Fruit fly (Drosophila melanogaster): ENCODE data around the gene CG43056.

Gene CG43056

DNA sequence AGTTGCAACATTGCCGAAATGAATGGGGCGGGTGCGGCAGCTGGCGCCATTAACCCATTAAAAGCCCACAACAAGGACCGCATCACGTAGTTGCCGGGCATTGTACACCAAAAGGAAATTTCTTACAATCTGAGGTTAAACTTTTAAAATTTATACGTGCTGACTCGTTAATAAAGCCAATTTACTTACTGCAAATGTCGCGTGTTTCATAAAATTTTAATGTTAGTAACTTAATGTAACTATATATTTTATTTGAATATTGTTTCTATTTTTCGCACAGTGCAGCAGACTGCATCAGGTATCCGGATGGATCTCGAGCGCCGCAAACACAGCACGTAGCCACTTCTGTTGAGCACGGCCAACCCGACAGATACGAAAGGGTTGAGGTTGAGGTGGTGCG lies 20.7 kb upstream of the CG43056 start (continued):
- TF ChIP-seq spab (GFP tag; optimal IDR thresholded peaks at IDR 0.05) (peak; percentile 34), fd59A (GFP tag; optimal IDR thresholded peaks at IDR 0.05) (peak; percentile 10), CG11294 (GFP tag; IDR thresholded peaks at IDR 0.05) (no peak), esn (GFP tag; optimal IDR thresholded peaks at IDR 0.05) (peak; percentile 44), CG3919 (GFP tag; optimal IDR thresholded peaks at IDR 0.05) (peak; percentile 42), CG31627 (GFP tag; optimal IDR thresholded peaks at IDR 0.05) (no peak), Eip93F (GFP tag; optimal IDR thresholded peaks at IDR 0.05) (no peak), CG6276 (GFP tag; optimal IDR thresholded peaks at IDR 0.05) (peak; percentile 4), Ets96B (tag; optimal IDR thresholded peaks at IDR 0.05) (peak; percentile 52), topi (GFP tag; optimal IDR thresholded peaks at IDR 0.05) (peak; percentile 20), fkh (GFP tag; optimal IDR thresholded peaks at IDR 0.05) (no peak), Eip75B (GFP tag; optimal IDR thresholded peaks at IDR 0.05) (peak; percentile 33)

DNA sequence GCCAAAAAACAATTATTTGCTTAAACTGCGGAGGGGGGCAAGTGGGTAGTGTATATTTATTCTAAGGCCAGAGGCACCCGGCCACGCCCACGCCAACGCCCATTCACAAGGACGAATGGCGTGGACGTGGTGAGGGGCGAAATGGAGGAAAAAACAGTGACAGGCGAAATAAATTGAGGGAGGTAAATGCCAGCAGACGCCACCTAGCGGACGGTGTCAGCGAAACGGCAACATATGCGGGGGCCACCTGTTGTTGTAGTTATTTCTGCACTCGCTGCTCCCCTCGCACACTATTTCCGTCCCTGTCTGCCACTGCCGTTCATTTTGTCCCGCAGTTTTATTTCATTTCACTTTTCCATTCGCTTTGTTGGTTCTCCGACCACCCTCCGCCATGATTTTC lies 19.6 kb upstream of the CG43056 start:
- no peak for TF ChIP-seq CG16779 (tag; optimal IDR thresholded peaks at IDR 0.05)
- TF ChIP-seq CG8319 (GFP tag; optimal IDR thresholded peaks at IDR 0.05), result no peak
- no peak for TF ChIP-seq cyc (GFP tag; optimal IDR thresholded peaks at IDR 0.05)
- TF ChIP-seq CG15336 (GFP tag; IDR thresholded peaks at IDR 0.05), result no peak
- TF ChIP-seq CG11294 (GFP tag; IDR thresholded peaks at IDR 0.05), result no peak
- TF ChIP-seq CG32006 (GFP tag; optimal IDR thresholded peaks at IDR 0.05), result no peak

DNA sequence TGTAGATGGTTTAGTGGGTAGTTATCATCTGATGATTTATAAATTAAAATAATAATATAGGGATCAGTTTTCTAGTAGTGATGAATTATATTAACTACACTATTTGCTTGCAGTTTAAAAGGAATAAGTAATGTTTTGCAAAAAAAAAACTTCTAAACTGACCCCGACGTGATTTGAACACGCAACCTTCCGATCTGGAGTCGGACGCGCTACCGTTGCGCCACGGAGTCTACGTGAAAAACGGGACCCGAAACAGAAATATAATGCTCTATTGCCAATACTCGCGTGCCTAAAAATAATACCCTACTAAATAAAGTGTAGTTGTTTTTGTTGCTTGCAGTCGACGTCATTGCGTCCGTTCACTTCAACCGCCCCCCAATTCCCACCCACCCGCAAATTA lies 18.8 kb upstream of the CG43056 start:
- TF ChIP-seq Hr38 (GFP tag; optimal IDR thresholded peaks at IDR 0.05) (no peak), Sox102F (GFP tag; optimal IDR thresholded peaks at IDR 0.05) (no peak), CG6276 (GFP tag; optimal IDR thresholded peaks at IDR 0.05) (no peak), Smox (GFP tag; optimal IDR thresholded peaks at IDR 0.05) (no peak), acj6 (GFP tag; optimal IDR thresholded peaks at IDR 0.05) (no peak), topi (GFP tag; optimal IDR thresholded peaks at IDR 0.05) (no peak), CG8632 (GFP tag; optimal IDR thresholded peaks at IDR 0.05) (no peak), CG6792 (GFP tag; optimal IDR thresholded peaks at IDR 0.05) (no peak), CG3919 (GFP tag; optimal IDR thresholded peaks at IDR 0.05) (no peak), fd59A (GFP tag; optimal IDR thresholded peaks at IDR 0.05) (no peak), Eip75B (GFP tag; optimal IDR thresholded peaks at IDR 0.05) (no peak), CG10631 (GFP tag; optimal IDR thresholded peaks at IDR 0.05) (no peak), salr (GFP tag; optimal IDR thresholded peaks at IDR 0.05) (no peak), CG34406 (GFP tag; optimal IDR thresholded peaks at IDR 0.05) (no peak), CG8319 (GFP tag; optimal IDR thresholded peaks at IDR 0.05) (no peak), CG1621 (tag; optimal IDR thresholded peaks at IDR 0.05) (no peak), fd85E (GFP tag; optimal IDR thresholded peaks at IDR 0.05) (no peak), Hr4 (GFP tag; optimal IDR thresholded peaks at IDR 0.05) (no peak), pdm3 (GFP tag; optimal IDR thresholded peaks at IDR 0.05) (no peak)

DNA sequence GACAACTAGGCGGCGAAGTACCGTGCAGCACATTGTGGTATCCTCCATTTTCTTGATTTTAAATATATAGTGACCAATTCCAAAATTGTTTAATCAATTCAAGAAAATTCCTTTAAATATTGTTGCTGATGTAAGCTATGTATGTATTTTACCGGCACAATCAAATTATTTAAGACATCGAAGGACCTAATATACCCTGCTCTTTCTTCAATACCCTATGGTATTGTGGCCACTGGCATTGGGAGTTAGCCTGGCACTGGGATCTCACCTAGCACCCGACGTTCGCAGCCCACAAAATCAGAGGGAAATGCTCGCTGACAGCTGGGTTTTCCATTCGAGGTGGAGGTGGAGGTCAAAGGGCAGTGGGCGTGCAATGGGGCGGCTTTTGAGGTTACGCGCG lies 15.4 kb upstream of the CG43056 start:
- TF ChIP-seq Ets96B (tag; optimal IDR thresholded peaks at IDR 0.05) (no peak), lz (GFP tag; optimal IDR thresholded peaks at IDR 0.05) (no peak), cyc (GFP tag; optimal IDR thresholded peaks at IDR 0.05) (no peak), CG32006 (GFP tag; optimal IDR thresholded peaks at IDR 0.05) (no peak), fd85E (GFP tag; optimal IDR thresholded peaks at IDR 0.05) (no peak), CG31627 (GFP tag; optimal IDR thresholded peaks at IDR 0.05) (no peak), esn (GFP tag; optimal IDR thresholded peaks at IDR 0.05) (no peak), Gug (GFP tag; IDR thresholded peaks at IDR 0.05) (no peak), CG6854 (GFP tag; optimal IDR thresholded peaks at IDR 0.05) (no peak), ss (GFP tag; optimal IDR thresholded peaks at IDR 0.05) (no peak), Ets21C (GFP tag; optimal IDR thresholded peaks at IDR 0.05) (no peak), Eip78C (GFP tag) (no peak), CG15336 (GFP tag; IDR thresholded peaks at IDR 0.05) (no peak), Smox (GFP tag; optimal IDR thresholded peaks at IDR 0.05) (no peak), Sox102F (GFP tag; optimal IDR thresholded peaks at IDR 0.05) (no peak), Lpt (GFP tag; optimal IDR thresholded peaks at IDR 0.05) (no peak), pdm3 (GFP tag; optimal IDR thresholded peaks at IDR 0.05) (no peak), dac (GFP tag; optimal IDR thresholded peaks at IDR 0.05) (no peak), topi (GFP tag; optimal IDR thresholded peaks at IDR 0.05) (no peak), fkh (GFP tag; optimal IDR thresholded peaks at IDR 0.05) (no peak)

All from whole organism, prepupa.